Fruit fly (Drosophila melanogaster) whole organism, embryonic: ENCODE data around the gene sro.
A peak's percentile ranks its signal among the peaks of the same experiment; 100 is the strongest.

Experiments
- Adf1 ChIP-seq: fragments of 200-800 bp; sonication (Bioruptor generic); IDR thresholded peaks from 2 replicates; pipeline ENCODE4 v1.3.6; 2022; ENCODE audit warnings: missing biosample characterization, missing genetic modification characterization
- Antp ChIP-seq: fragments of 200-800 bp; sonication (Bioruptor generic); optimal IDR thresholded peaks from 3 replicates; lab custom pipeline; 2016; ENCODE audit warnings: missing biosample characterization, missing genetic modification characterization
- Bteb2 ChIP-seq: fragments of 200-800 bp; sonication (Bioruptor generic); optimal IDR thresholded peaks from 2 replicates; lab custom pipeline; 2016; ENCODE audit warnings: missing biosample characterization, missing genetic modification characterization
- CG10366 ChIP-seq: fragments of 200-800 bp; sonication (Bioruptor generic); IDR thresholded peaks from 2 replicates; pipeline ENCODE4 v1.3.6; 2022; ENCODE audit warnings: missing biosample characterization, missing genetic modification characterization
- CG10654 ChIP-seq: fragments of 200-800 bp; sonication (Bioruptor generic); optimal IDR thresholded peaks from 2 replicates; lab custom pipeline; 2016; ENCODE audit warnings: missing biosample characterization, missing genetic modification characterization
- CG10979 ChIP-seq: fragments of 200-800 bp; sonication (Bioruptor generic); optimal IDR thresholded peaks from 2 replicates; lab custom pipeline; 2018; ENCODE audit warnings: missing biosample characterization, mild to moderate bottlenecking, missing genetic modification characterization, moderate library complexity
- CG12744 ChIP-seq: fragments of 200-800 bp; sonication (Bioruptor generic); optimal IDR thresholded peaks from 2 replicates; lab custom pipeline; 2016; ENCODE audit warnings: missing biosample characterization, missing genetic modification characterization
- CG12769 ChIP-seq: fragments of 200-800 bp; sonication (Bioruptor generic); optimal IDR thresholded peaks from 2 replicates; lab custom pipeline; 2019; ENCODE audit warnings: missing biosample characterization, mild to moderate bottlenecking, missing genetic modification characterization, moderate library complexity
- CG15514 ChIP-seq: fragments of 200-800 bp; sonication (Bioruptor generic); optimal IDR thresholded peaks from 3 replicates; lab custom pipeline; 2017; ENCODE audit warnings: missing biosample characterization, missing genetic modification characterization, mild to moderate bottlenecking, moderate library complexity, missing genetic modification reagents
- CG2199 ChIP-seq: fragments of 200-800 bp; sonication (Bioruptor generic); IDR thresholded peaks from 3 replicates; pipeline ENCODE4 v1.3.6; 2022; ENCODE audit warnings: missing biosample characterization, missing genetic modification characterization
- CG30431 ChIP-seq: fragments of 200-800 bp; sonication (Bioruptor generic); optimal IDR thresholded peaks from 2 replicates; lab custom pipeline; 2017; ENCODE audit warnings: missing biosample characterization, missing genetic modification characterization
- CG31388 ChIP-seq: fragments of 200-800 bp; sonication (Bioruptor generic); optimal IDR thresholded peaks from 2 replicates; lab custom pipeline; 2016; ENCODE audit warnings: missing biosample characterization, missing genetic modification characterization
- CG43689 ChIP-seq: fragments of 200-800 bp; sonication (Bioruptor generic); IDR thresholded peaks from 2 replicates; pipeline ENCODE4 v1.3.6; 2022; ENCODE audit warnings: missing biosample characterization, missing genetic modification characterization
- CG4424 ChIP-seq: fragments of 200-800 bp; sonication (Bioruptor generic); optimal IDR thresholded peaks from 3 replicates; lab custom pipeline; 2016; ENCODE audit warnings: missing biosample characterization, missing genetic modification characterization
- CG4707 ChIP-seq: fragments of 200-800 bp; sonication (Bioruptor generic); optimal IDR thresholded peaks from 2 replicates; lab custom pipeline; 2018; ENCODE audit warnings: missing biosample characterization, mild to moderate bottlenecking, missing genetic modification characterization, moderate library complexity
- CG6854 ChIP-seq: fragments of 200-800 bp; sonication (Bioruptor generic); optimal IDR thresholded peaks from 3 replicates; lab custom pipeline; 2017; ENCODE audit warnings: missing biosample characterization, mild to moderate bottlenecking, missing genetic modification characterization
- CG7357 ChIP-seq: fragments of 200-800 bp; sonication (Bioruptor generic); IDR thresholded peaks from 3 replicates; pipeline ENCODE4 v1.3.6; 2022; ENCODE audit warnings: missing biosample characterization, missing genetic modification characterization
- CG7372 ChIP-seq: fragments of 200-800 bp; sonication (Bioruptor generic); IDR thresholded peaks from 2 replicates; pipeline ENCODE4 v1.3.6; 2022; ENCODE audit warnings: missing biosample characterization, missing genetic modification characterization
- CG7839 ChIP-seq: fragments of 200-800 bp; sonication (Bioruptor generic); optimal IDR thresholded peaks from 3 replicates; lab custom pipeline; 2018; ENCODE audit warnings: missing biosample characterization, mild to moderate bottlenecking, missing genetic modification characterization, moderate library complexity
- CG8089 ChIP-seq: fragments of 200-800 bp; sonication (Bioruptor generic); optimal IDR thresholded peaks from 3 replicates; lab custom pipeline; 2016; ENCODE audit warnings: missing biosample characterization, missing genetic modification characterization
- CG8765 ChIP-seq: fragments of 200-800 bp; sonication (Bioruptor generic); IDR thresholded peaks from 2 replicates; pipeline ENCODE4 v1.3.6; 2022; ENCODE audit warnings: missing biosample characterization, missing genetic modification characterization
- CkIIα-i1 ChIP-seq: fragments of 200-800 bp; sonication (Bioruptor generic); IDR thresholded peaks from 2 replicates; pipeline ENCODE4 v1.3.6; 2022; ENCODE audit warnings: missing biosample characterization, missing genetic modification characterization
- D19B ChIP-seq: fragments of 200-800 bp; sonication (Bioruptor generic); optimal IDR thresholded peaks from 2 replicates; lab custom pipeline; 2017; ENCODE audit warnings: missing biosample characterization, mild to moderate bottlenecking, missing genetic modification characterization
- Dll ChIP-seq: fragments of 200-800 bp; sonication (Bioruptor generic); IDR thresholded peaks from 4 replicates; pipeline ENCODE4 v1.3.6; 2022; ENCODE audit warnings: missing biosample characterization, missing genetic modification characterization; ENCODE audit not compliant: partially characterized antibody
- E2f1 ChIP-seq: fragments of 200-800 bp; sonication (Bioruptor generic); IDR thresholded peaks from 2 replicates; pipeline ENCODE4 v1.3.6; 2022; ENCODE audit warnings: missing biosample characterization, missing genetic modification characterization
- Elba2 ChIP-seq: fragments of 200-800 bp; sonication (Bioruptor generic); optimal IDR thresholded peaks from 3 replicates; lab custom pipeline; 2016; ENCODE audit warnings: missing biosample characterization, missing genetic modification characterization
- Ets65A ChIP-seq: fragments of 200-800 bp; sonication (Bioruptor generic); peaks from one replicate; lab custom pipeline; 2016; ENCODE audit warnings: missing biosample characterization, missing genetic modification characterization
- Fer3 ChIP-seq: fragments of 200-800 bp; sonication (Bioruptor generic); optimal IDR thresholded peaks from 2 replicates; lab custom pipeline; 2018; ENCODE audit warnings: missing biosample characterization, mild to moderate bottlenecking, missing genetic modification characterization, moderate library complexity
- H2.0 ChIP-seq: fragments of 200-800 bp; sonication (Bioruptor generic); IDR thresholded peaks from 2 replicates; pipeline ENCODE4 v1.3.6; 2022; ENCODE audit warnings: missing biosample characterization, missing genetic modification characterization
- Hr39 ChIP-seq: fragments of >200 bp; optimal IDR thresholded peaks from 2 replicates; lab custom pipeline; 2017
- Lim3 ChIP-seq: fragments of 200-800 bp; sonication (Bioruptor generic); IDR thresholded peaks from 2 replicates; pipeline ENCODE4 v1.3.6; 2022; ENCODE audit warnings: missing biosample characterization, missing genetic modification characterization
- Max ChIP-seq: fragments of 200-800 bp; sonication (Bioruptor generic); optimal IDR thresholded peaks from 2 replicates; lab custom pipeline; 2016; ENCODE audit warnings: missing biosample characterization, mild to moderate bottlenecking, missing genetic modification characterization
- Med ChIP-seq: fragments of 200-800 bp; sonication (Bioruptor generic); peaks from one replicate; lab custom pipeline; 2016; ENCODE audit warnings: missing biosample characterization, missing genetic modification characterization, mild to moderate bottlenecking, inconsistent platforms, moderate library complexity
- Myb ChIP-seq: fragments of 200-800 bp; sonication (Bioruptor generic); optimal IDR thresholded peaks from 2 replicates; lab custom pipeline; 2016; ENCODE audit warnings: missing biosample characterization, missing genetic modification characterization
- Taf1 ChIP-seq: fragments of 200-800 bp; sonication (Bioruptor generic); IDR thresholded peaks from 2 replicates; pipeline ENCODE4 v1.3.6; 2022; ENCODE audit warnings: missing biosample characterization, missing genetic modification characterization
- al ChIP-seq: fragments of 200-800 bp; sonication (Bioruptor generic); IDR thresholded peaks from 2 replicates; pipeline ENCODE4 v1.3.6; 2022; ENCODE audit warnings: missing biosample characterization, missing genetic modification characterization
- ash1 ChIP-seq: fragments of 200-800 bp; sonication (Bioruptor generic); optimal IDR thresholded peaks from 2 replicates; lab custom pipeline; 2018; ENCODE audit warnings: missing biosample characterization, mild to moderate bottlenecking, missing genetic modification characterization
- br ChIP-seq: fragments of >200 bp; optimal IDR thresholded peaks from 2 replicates; lab custom pipeline; 2017
- cad ChIP-seq: fragments of >200 bp; optimal IDR thresholded peaks from 2 replicates; lab custom pipeline; 2017; ENCODE audit warnings: missing biosample characterization, missing genetic modification characterization
- chinmo ChIP-seq: fragments of 200-800 bp; sonication (Bioruptor generic); IDR thresholded peaks from 4 replicates; pipeline ENCODE4 v1.3.6; 2022; ENCODE audit warnings: missing biosample characterization, missing genetic modification characterization; ENCODE audit not compliant: partially characterized antibody
- crc ChIP-seq: fragments of 200-800 bp; sonication (Bioruptor generic); optimal IDR thresholded peaks from 2 replicates; lab custom pipeline; 2016; ENCODE audit warnings: missing biosample characterization, missing genetic modification characterization
- fru ChIP-seq: fragments of >200 bp; optimal IDR thresholded peaks from 2 replicates; lab custom pipeline; 2017
- gfzf ChIP-seq: fragments of 200-800 bp; sonication (Bioruptor generic); optimal IDR thresholded peaks from 2 replicates; lab custom pipeline; 2016; ENCODE audit warnings: missing biosample characterization, mild to moderate bottlenecking, missing genetic modification characterization, moderate library complexity
- gt ChIP-seq: fragments of 200-800 bp; sonication (Bioruptor generic); IDR thresholded peaks from 2 replicates; pipeline ENCODE4 v1.3.6; 2022; ENCODE audit warnings: missing biosample characterization, missing genetic modification characterization
- ham ChIP-seq: fragments of 200-800 bp; sonication (Bioruptor generic); IDR thresholded peaks from 2 replicates; pipeline ENCODE4 v1.3.6; 2022; ENCODE audit warnings: missing biosample characterization, missing genetic modification characterization
- hkb ChIP-seq, 2 experiments: fragments of 200-800 bp in 1 of 2; fragments of >200 bp in 1 of 2; sonication (Bioruptor generic) in 1 of 2; IDR thresholded peaks in 1 of 2; optimal IDR thresholded peaks in 1 of 2; 2 replicates each; pipeline versions ENCODE4 v1.3.6 to Lab custom; 2017 to 2022; ENCODE audit warnings: missing biosample characterization in 1 of 2, missing genetic modification characterization in 1 of 2
- inv ChIP-seq: fragments of 200-800 bp; sonication (Bioruptor generic); IDR thresholded peaks from 2 replicates; pipeline ENCODE4 v1.3.6; 2022; ENCODE audit warnings: missing biosample characterization, missing genetic modification characterization; ENCODE audit not compliant: partially characterized antibody
- otp ChIP-seq: fragments of 200-800 bp; sonication (Bioruptor generic); IDR thresholded peaks from 3 replicates; pipeline ENCODE4, ENCODE4 v1.3.6; 2022; ENCODE audit warnings: missing biosample characterization, missing genetic modification characterization
- p53 ChIP-seq: fragments of 200-800 bp; sonication (Bioruptor generic); optimal IDR thresholded peaks from 2 replicates; lab custom pipeline; 2016; ENCODE audit warnings: missing biosample characterization, missing genetic modification characterization
- slbo ChIP-seq: fragments of 200-800 bp; sonication (Bioruptor generic); IDR thresholded peaks from 2 replicates; pipeline ENCODE4 v1.3.6; 2022; ENCODE audit warnings: missing biosample characterization, missing genetic modification characterization
- sqz ChIP-seq: fragments of 200-800 bp; sonication (Bioruptor generic); optimal IDR thresholded peaks from 3 replicates; lab custom pipeline; 2018; ENCODE audit warnings: missing biosample characterization, mild to moderate bottlenecking, missing genetic modification characterization
- wor ChIP-seq: fragments of 200-800 bp; sonication (Bioruptor generic); IDR thresholded peaks from 2 replicates; pipeline ENCODE4 v1.3.6; 2022; ENCODE audit warnings: missing biosample characterization, missing genetic modification characterization

The sro gene

DNA sequence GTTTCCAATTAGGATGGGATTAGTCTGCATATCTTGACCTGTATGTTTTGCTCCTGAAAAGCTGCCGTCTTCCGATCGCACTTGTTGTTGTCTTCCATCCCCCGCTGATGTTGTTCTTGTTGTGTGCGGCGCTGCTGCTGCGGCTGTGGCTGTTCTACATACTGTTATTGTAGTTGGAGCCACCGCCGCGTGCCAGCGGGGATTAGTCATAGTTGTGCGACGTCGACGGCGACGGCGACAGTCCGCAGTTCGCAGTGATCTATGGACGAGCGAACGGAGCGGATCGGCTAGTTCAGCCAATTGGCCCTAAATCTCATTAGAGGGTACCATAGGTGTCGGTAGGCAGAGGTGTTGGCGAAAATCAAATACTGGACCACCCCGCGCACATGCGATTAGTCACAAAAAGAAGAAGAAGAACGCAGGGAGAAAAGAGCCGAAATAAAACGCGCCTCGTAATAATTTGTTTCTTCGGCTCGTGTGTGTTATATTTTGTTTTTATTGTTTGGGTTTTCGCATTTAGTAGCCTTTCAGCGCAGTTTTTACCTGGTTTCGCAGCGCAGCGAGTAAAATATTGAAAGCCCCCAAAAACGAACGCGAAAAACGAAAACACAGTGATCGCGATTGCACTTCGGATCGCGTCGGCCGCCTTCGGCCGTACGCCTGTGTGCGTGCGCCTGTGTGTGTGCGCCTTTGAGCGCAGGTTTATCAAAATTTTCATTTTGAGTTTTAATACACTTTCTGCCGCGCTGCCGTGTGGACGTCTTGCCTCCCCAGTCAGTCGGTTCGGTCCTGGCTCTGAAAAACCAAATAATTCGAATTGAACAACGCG lies 28.9 kb upstream of the sro start, which contains the start of gene kay (continued):
- peak; percentile 97 for TF ChIP-seq Hr39 (lab: Kevin White, UChicago)
- TF ChIP-seq E2f1 (GFP tag; lab: Robert Waterston, UW) = no peak
- no peak for TF ChIP-seq CG7372 (GFP tag; lab: Robert Waterston, UW)
- no peak for TF ChIP-seq gt (GFP tag; lab: Robert Waterston, UW)
- no peak for TF ChIP-seq CG8089 (GFP tag; lab: Kevin White, UChicago)
- no peak for TF ChIP-seq Myb
- no peak for TF ChIP-seq CG4707 (GFP tag; lab: Kevin White, UChicago)
- TF ChIP-seq p53 (GFP tag; lab: Kevin White, UChicago) = no peak
- no peak for TF ChIP-seq H2.0 (GFP tag; lab: Robert Waterston, UW)
- TF ChIP-seq D19B = peak; percentile 71
- no peak for TF ChIP-seq al
- TF ChIP-seq CG10366 (GFP tag; lab: Robert Waterston, UW) = no peak
- TF ChIP-seq Lim3 (GFP tag; lab: Robert Waterston, UW) = no peak
- TF ChIP-seq Antp (GFP tag; lab: Kevin White, UChicago) = no peak
- TF ChIP-seq CG6854 (GFP tag; lab: Kevin White, UChicago) = no peak
- TF ChIP-seq CG8765 = no peak
- TF ChIP-seq CG7839 (tag; lab: Kevin White, UChicago) = no peak
- no peak for TF ChIP-seq ash1 (GFP tag; lab: Kevin White, UChicago)
- TF ChIP-seq gfzf = no peak
- TF ChIP-seq CG4424 = no peak
- TF ChIP-seq chinmo (GFP tag; lab: Robert Waterston, UW) = 0 out of 4 replicates have a peak, but pooled peaks have one; percentile 47
- no peak for TF ChIP-seq CG10979 (tag; lab: Kevin White, UChicago)
- no peak for TF ChIP-seq CG31388
- TF ChIP-seq ham (GFP tag; lab: Robert Waterston, UW) = no peak
- peak; percentile 70 for TF ChIP-seq Adf1
- no peak for TF ChIP-seq CkIIα-i1
- no peak for TF ChIP-seq CG15514 (GFP tag; lab: Kevin White, UChicago)
- TF ChIP-seq Dll = no peak
- no peak for TF ChIP-seq inv
- no peak for TF ChIP-seq Fer3 (tag; lab: Kevin White, UChicago)
- TF ChIP-seq CG12744 (GFP tag; lab: Kevin White, UChicago) = no peak
- peak; percentile 18 for TF ChIP-seq cad
- no peak for TF ChIP-seq CG7357 (GFP tag; lab: Robert Waterston, UW)
- TF ChIP-seq slbo (GFP tag; lab: Robert Waterston, UW) = peak; percentile 25; the same call in 1 of the 2 replicates
- no peak for TF ChIP-seq otp (GFP tag; lab: Robert Waterston, UW)
- TF ChIP-seq Ets65A (GFP tag; lab: Kevin White, UChicago) = peak; percentile 13
- peak; percentile 39; the same call in 1 of the 3 replicates for TF ChIP-seq CG2199 (GFP tag; lab: Robert Waterston, UW)
- TF ChIP-seq hkb (optimal IDR thresholded peaks at IDR 0.05; lab: Kevin White, UChicago) = no peak
- TF ChIP-seq hkb (GFP tag; IDR thresholded peaks at IDR 0.05; lab: Robert Waterston, UW) = no peak
- TF ChIP-seq wor (GFP tag; lab: Robert Waterston, UW) = no peak
- no peak for TF ChIP-seq Bteb2 (GFP tag; lab: Kevin White, UChicago)
- no peak for TF ChIP-seq Elba2 (GFP tag; lab: Kevin White, UChicago)
- TF ChIP-seq CG12769 = no peak
- no peak for TF ChIP-seq sqz (GFP tag; lab: Kevin White, UChicago)
- TF ChIP-seq Med (GFP tag; lab: Kevin White, UChicago) = peak; percentile 38
- no peak for TF ChIP-seq CG43689 (GFP tag; lab: Robert Waterston, UW)
- TF ChIP-seq crc (GFP tag; lab: Kevin White, UChicago) = no peak
- no peak for TF ChIP-seq Max (GFP tag; lab: Kevin White, UChicago)
- TF ChIP-seq Taf1 (GFP tag; lab: Robert Waterston, UW) = no peak
- no peak for TF ChIP-seq CG30431 (GFP tag; lab: Kevin White, UChicago)
- TF ChIP-seq CG10654 (GFP tag; lab: Kevin White, UChicago) = no peak
- no peak for TF ChIP-seq br
- TF ChIP-seq fru (lab: Kevin White, UChicago) = no peak
